Fruit fly (Drosophila melanogaster): Measurements from ENCODE around the gene CG3513.

CG3513 gene

DNA sequence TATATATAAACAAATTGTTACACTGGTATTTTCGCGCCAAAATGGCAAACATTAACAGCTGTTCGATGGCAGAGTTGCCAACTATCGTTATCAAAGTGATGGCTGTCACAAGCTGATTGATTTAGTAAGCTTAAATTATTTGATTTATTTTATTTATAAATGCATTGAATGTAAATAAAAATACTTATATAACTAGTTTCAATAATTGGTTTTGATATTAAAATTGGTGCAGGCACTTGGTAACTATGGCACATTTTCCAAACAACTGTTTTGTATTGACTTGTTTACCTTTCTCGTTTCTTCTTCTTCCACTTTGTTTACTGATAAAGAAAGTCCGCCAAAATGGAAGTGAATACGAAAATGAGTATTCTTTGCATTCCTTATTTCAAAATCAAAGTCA is 18.7 kb upstream of the CG3513 start, which contains the start of gene cutlet:
Gene cutlet, minus strand, starts transcription at position 84 of the 400 bp plus-strand sequence.
- TF ChIP-seq usp (GFP tag; optimal IDR thresholded peaks at IDR 0.05) (no peak), EcR (GFP tag; optimal IDR thresholded peaks at IDR 0.05) (no peak), Dll (optimal IDR thresholded peaks at IDR 0.05) (no peak), CG8478 (optimal IDR thresholded peaks at IDR 0.05) (no peak)

DNA sequence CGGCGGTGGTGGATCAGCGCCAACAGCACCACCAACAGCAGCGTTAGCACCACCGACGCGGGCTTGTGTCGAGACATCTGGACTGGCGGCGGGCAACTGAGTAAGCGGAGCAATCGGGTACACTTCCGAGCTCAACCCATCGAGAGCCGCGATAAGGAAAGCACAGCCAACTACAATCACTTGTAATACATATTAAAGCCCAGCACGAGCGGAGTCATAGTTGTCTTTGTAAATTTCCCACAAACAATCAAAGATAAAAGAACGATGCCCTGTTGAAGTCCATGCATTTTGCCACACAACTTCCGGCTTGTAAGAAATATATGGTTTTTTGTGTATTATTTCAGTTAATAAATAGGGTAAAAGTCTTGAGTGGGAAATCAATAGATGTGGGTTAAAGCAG is 14.0 kb upstream of the CG3513 start, which contains the start of gene CG31777:
Gene CG31777, minus strand, starts transcription at position 101 of the 400 bp plus-strand sequence.
- TF ChIP-seq psq (optimal IDR thresholded peaks at IDR 0.05) (no peak), usp (GFP tag; optimal IDR thresholded peaks at IDR 0.05) (no peak), pan (optimal IDR thresholded peaks at IDR 0.05) (no peak), CG8478 (optimal IDR thresholded peaks at IDR 0.05) (no peak), EcR (GFP tag; optimal IDR thresholded peaks at IDR 0.05) (no peak), Dll (optimal IDR thresholded peaks at IDR 0.05) (no peak)

DNA sequence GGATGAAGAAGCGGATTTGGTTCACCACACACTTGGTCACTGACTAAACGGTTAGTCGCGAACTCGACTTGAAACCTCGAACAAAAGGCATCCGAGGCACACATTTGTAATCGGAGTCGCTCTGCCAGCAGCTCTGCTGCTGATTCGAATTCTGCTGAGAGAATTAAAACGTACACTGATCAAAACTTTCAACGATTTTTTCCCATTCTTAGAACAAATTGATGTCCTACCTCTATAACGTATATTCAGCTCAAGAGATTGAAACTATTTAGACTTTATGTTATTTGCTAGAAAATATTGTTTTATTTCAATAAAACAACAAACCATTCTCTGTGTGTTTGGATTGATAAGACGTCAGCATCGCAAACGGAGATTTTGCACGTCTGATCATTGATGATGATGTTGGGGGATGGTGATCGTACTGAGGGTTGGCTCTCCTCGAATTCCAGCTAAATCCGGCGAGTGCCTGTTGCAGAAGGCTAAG is 12.5 kb upstream of the CG3513 start, which contains the start of gene CG31778:
Gene CG31778, minus strand, starts transcription at position 51 of the 484 bp plus-strand sequence.
- TF ChIP-seq usp (GFP tag; optimal IDR thresholded peaks at IDR 0.05) (no peak), CG8478 (optimal IDR thresholded peaks at IDR 0.05) (no peak)

DNA sequence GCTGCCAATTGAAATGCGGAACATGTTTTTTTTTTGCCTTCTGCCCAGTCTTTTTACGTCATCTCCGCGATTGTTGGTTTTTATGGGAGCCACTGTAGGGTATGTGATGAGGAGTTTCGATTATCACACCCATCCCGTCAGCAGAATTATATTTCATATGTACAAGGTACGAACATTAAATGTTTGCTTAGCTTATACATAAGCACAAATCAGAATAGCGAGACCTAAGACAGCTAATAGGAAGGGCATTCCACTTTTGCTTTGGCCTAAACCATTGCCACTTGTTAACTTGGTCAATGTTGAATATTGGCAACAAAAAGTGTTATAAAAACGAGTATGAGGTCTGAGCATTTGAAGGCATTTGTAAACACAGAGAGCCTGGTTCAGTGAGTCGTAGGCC is 10.3 kb upstream of the CG3513 start, which contains the start of gene CG2816:
Gene CG2816, plus strand, starts transcription at position 400 of the 400 bp plus-strand sequence.
- TF ChIP-seq EcR (GFP tag; optimal IDR thresholded peaks at IDR 0.05), result no peak
- no peak for TF ChIP-seq pan (optimal IDR thresholded peaks at IDR 0.05)
- no peak for TF ChIP-seq Dll (optimal IDR thresholded peaks at IDR 0.05)
- no peak for TF ChIP-seq psq (optimal IDR thresholded peaks at IDR 0.05)
- TF ChIP-seq CG8478 (optimal IDR thresholded peaks at IDR 0.05), result no peak
- no peak for TF ChIP-seq usp (GFP tag; optimal IDR thresholded peaks at IDR 0.05)

DNA sequence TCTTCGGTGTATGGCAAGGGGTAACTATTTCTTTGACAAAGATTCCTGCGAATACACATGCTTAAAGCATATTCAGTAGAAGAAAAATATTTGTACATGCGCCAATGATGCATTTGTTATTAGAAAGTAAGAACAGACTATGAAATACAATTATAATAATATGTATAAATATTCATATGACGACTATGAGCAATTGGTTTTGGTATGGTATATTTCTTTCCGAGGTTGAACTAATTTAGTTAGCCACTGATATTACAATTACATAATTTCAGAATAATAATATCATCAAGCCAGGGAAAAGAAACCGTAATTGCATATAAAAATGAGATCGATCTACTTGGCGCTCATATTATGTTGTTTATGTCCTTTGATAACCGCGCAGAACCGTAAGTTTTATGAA is 8.5 kb upstream of the CG3513 start, which contains the start of gene CG43145:
Gene CG43145, plus strand, starts transcription at position 301 of the 400 bp plus-strand sequence.
- no peak for TF ChIP-seq usp (GFP tag; optimal IDR thresholded peaks at IDR 0.05)
- no peak for TF ChIP-seq pan (optimal IDR thresholded peaks at IDR 0.05)
- TF ChIP-seq Dll (optimal IDR thresholded peaks at IDR 0.05), result no peak
- no peak for TF ChIP-seq EcR (GFP tag; optimal IDR thresholded peaks at IDR 0.05)
- no peak for TF ChIP-seq CG8478 (optimal IDR thresholded peaks at IDR 0.05)
- TF ChIP-seq psq (optimal IDR thresholded peaks at IDR 0.05), result no peak

DNA sequence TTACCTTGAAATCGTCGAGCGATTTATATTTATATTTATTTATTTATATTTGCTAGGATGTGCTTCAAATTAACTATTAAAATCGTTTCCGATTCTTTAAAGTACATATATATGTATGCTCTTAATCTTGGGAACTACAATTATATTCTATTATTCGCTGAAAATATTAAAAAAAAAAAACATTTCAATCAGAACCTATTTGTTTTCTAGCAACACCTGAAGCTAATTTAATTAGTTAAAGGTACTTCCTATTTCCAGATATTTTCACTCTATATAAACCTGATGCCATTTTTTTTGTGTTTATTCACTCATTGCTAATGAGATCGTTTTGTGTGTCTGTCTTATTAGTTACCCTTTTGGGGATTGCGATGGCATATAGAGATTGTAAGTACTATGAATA is 8.0 kb upstream of the CG3513 start, which contains the start of gene CG42467:
Gene CG42467, plus strand, starts transcription at position 301 of the 400 bp plus-strand sequence.
- TF ChIP-seq CG8478 (optimal IDR thresholded peaks at IDR 0.05), result no peak
- no peak for TF ChIP-seq Dll (optimal IDR thresholded peaks at IDR 0.05)
- no peak for TF ChIP-seq usp (GFP tag; optimal IDR thresholded peaks at IDR 0.05)
- no peak for TF ChIP-seq EcR (GFP tag; optimal IDR thresholded peaks at IDR 0.05)
- TF ChIP-seq psq (optimal IDR thresholded peaks at IDR 0.05), result no peak
- TF ChIP-seq pan (optimal IDR thresholded peaks at IDR 0.05), result no peak

DNA sequence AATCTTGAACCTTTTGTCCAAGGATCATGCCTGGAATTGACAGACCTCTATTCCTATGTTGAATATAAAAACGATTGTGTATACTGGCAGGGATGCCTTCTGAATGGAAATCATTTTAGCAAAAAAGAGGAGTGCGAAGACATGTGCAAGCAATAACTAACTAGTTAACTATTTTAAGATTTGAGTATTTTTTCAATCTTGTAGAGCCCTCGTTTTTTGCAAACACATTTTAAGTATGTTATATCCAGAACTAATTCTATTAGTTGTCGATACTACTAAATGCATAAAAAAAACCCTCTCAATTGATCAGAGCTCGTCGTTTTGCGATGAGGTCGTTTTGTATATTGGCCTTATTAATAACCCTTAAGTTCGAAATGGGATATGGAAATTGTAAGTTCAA is 7.4 kb upstream of the CG3513 start, which contains the start of gene Sfp24C1:
Gene Sfp24C1, plus strand, starts transcription at position 301 of the 400 bp plus-strand sequence.
- TF ChIP-seq psq (optimal IDR thresholded peaks at IDR 0.05) (no peak), usp (GFP tag; optimal IDR thresholded peaks at IDR 0.05) (no peak)

DNA sequence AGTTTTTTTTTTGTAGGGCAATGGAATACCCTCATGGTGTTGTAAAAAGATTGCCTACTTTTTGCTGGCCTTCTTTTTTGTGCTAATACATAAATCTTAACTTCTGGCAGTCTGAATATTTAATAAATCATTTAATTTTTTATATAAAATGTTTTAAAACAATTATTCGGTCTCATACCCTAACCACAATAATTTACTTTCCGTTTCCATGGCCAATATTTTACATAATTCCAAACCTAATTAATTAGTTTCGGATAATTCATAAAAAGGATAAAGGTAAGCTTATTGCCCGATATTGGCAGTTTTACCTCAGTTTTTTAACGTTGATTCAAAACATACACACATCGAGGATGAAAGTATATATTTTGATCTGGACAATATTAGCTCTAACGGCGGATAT is 6.9 kb upstream of the CG3513 start, which contains the start of gene CG42465:
Gene CG42465, plus strand, starts transcription at position 301 of the 400 bp plus-strand sequence.
- no peak for TF ChIP-seq CG8478 (optimal IDR thresholded peaks at IDR 0.05)
- no peak for TF ChIP-seq Dll (optimal IDR thresholded peaks at IDR 0.05)
- TF ChIP-seq usp (GFP tag; optimal IDR thresholded peaks at IDR 0.05), result no peak
- no peak for TF ChIP-seq pan (optimal IDR thresholded peaks at IDR 0.05)
- TF ChIP-seq EcR (GFP tag; optimal IDR thresholded peaks at IDR 0.05), result no peak
- TF ChIP-seq psq (optimal IDR thresholded peaks at IDR 0.05), result no peak

DNA sequence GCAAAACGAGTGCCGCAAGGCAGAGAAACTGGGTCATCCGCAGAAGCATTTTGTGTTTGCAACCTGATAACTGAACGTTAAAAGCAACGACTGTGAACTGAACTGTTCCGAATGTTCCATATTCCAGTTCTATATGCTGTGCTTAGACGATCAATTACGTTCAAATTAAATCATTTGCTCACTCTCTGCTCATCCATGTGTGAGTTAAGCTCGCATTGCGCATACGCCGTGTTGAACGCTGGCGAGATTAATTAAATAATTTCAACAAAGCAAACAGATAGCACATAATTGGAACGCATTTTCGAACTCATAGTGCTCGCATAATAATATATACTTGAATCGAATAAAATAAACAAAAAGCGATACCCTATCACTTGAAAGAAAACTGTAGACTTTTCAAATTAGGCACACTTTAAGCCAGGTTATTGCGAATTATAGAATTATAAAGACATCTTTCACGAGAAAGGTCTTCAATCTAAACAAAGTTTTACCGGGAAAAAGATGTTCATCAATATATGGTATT is 6.1 kb upstream of the CG3513 start, which contains the start of the genes CG10031 and CG42464:
Gene CG10031, minus strand, starts transcription at position 101 of the 523 bp plus-strand sequence.
Gene CG42464, plus strand, starts transcription at position 473 of the 523 bp plus-strand sequence.
- TF ChIP-seq pan (optimal IDR thresholded peaks at IDR 0.05) (no peak), usp (GFP tag; optimal IDR thresholded peaks at IDR 0.05) (no peak), psq (optimal IDR thresholded peaks at IDR 0.05) (no peak), Dll (optimal IDR thresholded peaks at IDR 0.05) (no peak), EcR (GFP tag; optimal IDR thresholded peaks at IDR 0.05) (no peak)

DNA sequence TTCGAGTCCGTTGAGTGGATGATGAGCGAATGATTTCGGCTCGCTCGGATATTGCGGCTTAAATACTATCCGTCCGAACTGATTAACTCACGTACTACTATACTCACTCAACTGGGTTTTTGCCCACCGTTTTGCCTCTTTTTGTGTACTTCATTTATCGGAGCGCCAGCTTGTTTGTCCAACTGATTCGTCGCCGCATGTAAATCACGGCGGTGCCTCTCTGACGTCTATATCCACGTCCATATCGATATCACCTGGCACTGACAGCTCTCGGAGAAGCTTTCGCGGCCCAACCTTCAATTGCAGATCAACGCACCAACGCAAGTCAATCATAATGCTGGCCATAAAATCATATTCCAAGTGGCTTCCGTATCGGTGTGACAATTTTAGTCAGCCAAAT is 4.8 kb upstream of the CG3513 start, which contains the start of gene CG3604:
Gene CG3604, minus strand, starts transcription at position 101 of the 400 bp plus-strand sequence.
- no peak for TF ChIP-seq pan (optimal IDR thresholded peaks at IDR 0.05)
- TF ChIP-seq EcR (GFP tag; optimal IDR thresholded peaks at IDR 0.05), result no peak
- no peak for TF ChIP-seq CG8478 (optimal IDR thresholded peaks at IDR 0.05)
- TF ChIP-seq usp (GFP tag; optimal IDR thresholded peaks at IDR 0.05), result no peak
- TF ChIP-seq Dll (optimal IDR thresholded peaks at IDR 0.05), result no peak
- no peak for TF ChIP-seq psq (optimal IDR thresholded peaks at IDR 0.05)

DNA sequence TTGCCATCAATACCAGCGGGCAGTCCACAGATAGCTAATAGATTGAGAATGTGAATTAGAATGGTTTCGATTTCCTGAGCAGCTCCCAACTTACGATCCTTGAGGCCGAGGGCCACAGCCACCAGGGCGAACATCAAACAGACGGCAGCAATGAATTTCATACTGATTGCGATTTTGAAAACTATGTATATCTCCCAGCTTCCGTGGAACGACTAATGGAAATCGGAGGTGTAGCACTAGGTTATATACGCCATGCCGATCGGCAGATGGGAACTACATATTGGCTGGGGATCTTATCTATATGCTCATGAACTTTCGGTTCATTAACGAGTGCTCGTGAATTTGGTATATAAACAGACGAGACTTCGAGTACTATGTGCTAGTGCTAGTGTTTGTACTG is 3.5 kb upstream of the CG3513 start, which contains the start of gene IM33:
Gene IM33, minus strand, starts transcription at position 221 of the 400 bp plus-strand sequence.
- TF ChIP-seq psq (optimal IDR thresholded peaks at IDR 0.05) (no peak), pan (optimal IDR thresholded peaks at IDR 0.05) (no peak), EcR (GFP tag; optimal IDR thresholded peaks at IDR 0.05) (no peak), usp (GFP tag; optimal IDR thresholded peaks at IDR 0.05) (no peak), Dll (optimal IDR thresholded peaks at IDR 0.05) (no peak), CG8478 (optimal IDR thresholded peaks at IDR 0.05) (no peak)

DNA sequence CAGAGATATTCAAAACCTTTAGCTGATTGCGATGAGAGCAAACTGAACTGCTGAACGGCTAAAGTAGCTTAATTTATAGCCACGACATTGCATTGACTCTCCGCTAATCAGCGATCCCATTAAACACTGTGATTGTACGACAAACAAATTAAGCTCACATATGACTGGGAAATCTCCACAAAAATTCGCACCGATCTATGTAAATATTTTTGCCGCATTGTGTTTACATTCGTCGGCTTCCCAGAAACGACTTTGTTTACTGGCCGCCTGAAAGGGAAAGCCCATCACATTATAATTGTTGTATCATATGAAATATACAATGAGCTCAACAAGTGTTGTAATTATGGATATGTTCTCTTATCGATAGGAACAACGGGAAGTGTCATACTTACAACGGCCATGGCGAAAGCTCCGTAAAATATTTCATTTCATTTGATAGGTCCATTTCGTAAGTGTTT is 2.4 kb upstream of the CG3513 start, which contains the start of gene CG16713:
Gene CG16713, minus strand, starts transcription at position 51 of the 458 bp plus-strand sequence.
- TF ChIP-seq usp (GFP tag; optimal IDR thresholded peaks at IDR 0.05) (no peak), EcR (GFP tag; optimal IDR thresholded peaks at IDR 0.05) (no peak), pan (optimal IDR thresholded peaks at IDR 0.05) (no peak), psq (optimal IDR thresholded peaks at IDR 0.05) (no peak), CG8478 (optimal IDR thresholded peaks at IDR 0.05) (no peak)
